Fruit fly (Drosophila melanogaster) S2 (cell line): ENCODE data around the gene rictor.

Source experiments
- CG8478 ChIP-seq: fragments of >200 bp; optimal IDR thresholded peaks from 2 replicates; lab custom pipeline; 2018
- CTCF ChIP-seq, 2 experiments: fragments of >200 bp; optimal IDR thresholded peaks; 2 replicates each; lab custom pipeline; 2018

- TF ChIP-seq CTCF (optimal IDR thresholded peaks at IDR 0.05; lab: Kevin White, UChicago), result no peak
- TF ChIP-seq CG8478 (lab: Kevin White, UChicago), result no peak
Measured at dm6 chrX:19294030-19294429, 33.0 kb upstream of the rictor start.
